Worm (Caenorhabditis elegans): ENCODE results near the gene dpy-31.

Gene dpy-31

DNA sequence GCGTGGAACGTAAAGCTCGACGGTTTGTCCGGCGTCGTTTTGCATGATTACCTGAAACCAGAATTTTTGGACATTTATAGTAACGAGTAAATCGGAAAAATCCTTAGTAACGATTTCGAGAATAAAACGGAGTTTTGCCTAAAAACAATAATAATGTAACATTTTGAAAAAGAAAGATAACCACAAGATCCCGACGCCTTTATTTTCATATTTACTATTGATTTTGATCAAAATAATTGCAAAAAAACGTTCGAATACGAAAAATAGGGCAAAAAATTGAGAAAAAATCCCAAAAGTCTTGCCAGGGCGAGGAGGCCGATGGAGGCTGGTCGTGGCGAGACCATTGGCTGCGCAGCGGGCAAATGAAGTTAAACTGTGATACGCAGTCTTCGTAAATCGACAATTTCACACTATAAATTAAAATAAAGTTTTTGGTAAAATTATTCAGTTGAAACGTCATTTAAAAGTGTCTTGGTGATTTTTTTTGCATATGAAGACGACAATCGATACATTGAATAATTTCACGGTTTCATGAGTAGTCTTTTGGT, 12.4 kb upstream of the dpy-31 start, which contains the start of gene rps-21 (continued):
- TF ChIP-seq F52B5.7 (tag; optimal IDR thresholded peaks at IDR 0.05) (no peak), T07F8.4 (tag; optimal IDR thresholded peaks at IDR 0.05) (no peak), F23B12.7 (tag; optimal IDR thresholded peaks at IDR 0.05; ENCODE audit: insufficient read depth) (peak; percentile 88), hmg-1.2 (GFP tag; IDR thresholded peaks at IDR 0.05) (peak; percentile 89), rcor-1 (GFP tag; IDR thresholded peaks at IDR 0.05) (no peak), mel-28 (tag; optimal IDR thresholded peaks at IDR 0.05; ENCODE audit: borderline replicate concordance) (no peak), gei-17 (GFP tag; optimal IDR thresholded peaks at IDR 0.05) (no peak), nfyb-1 (GFP tag; IDR thresholded peaks at IDR 0.05) (peak; percentile 30; the same call in 1 of the 2 replicates), K12H6.12 (tag; optimal IDR thresholded peaks at IDR 0.05) (peak; percentile 21), F37B4.10 (GFP tag; IDR thresholded peaks at IDR 0.05) (no peak), cebp-1 (GFP tag; IDR thresholded peaks at IDR 0.05) (0 out of 2 replicates have a peak, but pooled peaks have one; percentile 10), cebp-1 (tag; optimal IDR thresholded peaks at IDR 0.05) (peak; percentile 42), B0035.1 (tag; optimal IDR thresholded peaks at IDR 0.05) (no peak), D2030.7 (GFP tag; IDR thresholded peaks at IDR 0.05) (0 out of 2 replicates have a peak, but pooled peaks have one; percentile 25), ceh-58 (GFP tag; IDR thresholded peaks at IDR 0.05) (no peak), nfya-1 (tag; optimal IDR thresholded peaks at IDR 0.05; ENCODE audit: borderline replicate concordance, insufficient read depth) (no peak), him-1 (tag; optimal IDR thresholded peaks at IDR 0.05) (no peak), T26A5.8 (tag; optimal IDR thresholded peaks at IDR 0.05) (no peak), ekl-4 (GFP tag; IDR thresholded peaks at IDR 0.05) (0 out of 2 replicates have a peak, but pooled peaks have one; percentile 23), akir-1 (GFP tag; optimal IDR thresholded peaks at IDR 0.05) (no peak), mes-4 (tag; optimal IDR thresholded peaks at IDR 0.05) (no peak), pbrm-1 (GFP tag; IDR thresholded peaks at IDR 0.05) (peak; percentile 77), snpc-3.4 (tag; optimal IDR thresholded peaks at IDR 0.05) (peak; percentile 47), tbp1 (GFP tag; optimal IDR thresholded peaks at IDR 0.05) (peak; percentile 47), egrh-3 (GFP tag; IDR thresholded peaks at IDR 0.05) (no peak), F10E7.11 (tag; optimal IDR thresholded peaks at IDR 0.05) (no peak), tlf-1 (GFP tag; optimal IDR thresholded peaks at IDR 0.05) (no peak), aptf-2 (GFP tag; conservative IDR thresholded peaks at IDR 0.05) (no peak), madf-3 (GFP tag; IDR thresholded peaks at IDR 0.05) (0 out of 2 replicates have a peak, but pooled peaks have one; percentile 16), F49E8.2 (tag; optimal IDR thresholded peaks at IDR 0.05; ENCODE audit: insufficient read depth) (no peak), lsl-1 (GFP tag; optimal IDR thresholded peaks at IDR 0.05) (peak; percentile 21), ztf-3 (GFP tag; optimal IDR thresholded peaks at IDR 0.05) (no peak), aptf-3 (GFP tag; IDR thresholded peaks at IDR 0.05) (no peak), ceh-100 (GFP tag; IDR thresholded peaks at IDR 0.05) (peak; percentile 46; the same call in 1 of the 2 replicates), dpl-1 (GFP tag; optimal IDR thresholded peaks at IDR 0.05) (peak; percentile 51), zim-3 (tag; optimal IDR thresholded peaks at IDR 0.05) (no peak), ceh-40 (GFP tag; IDR thresholded peaks at IDR 0.05) (no peak), F55B11.4 (tag; optimal IDR thresholded peaks at IDR 0.05; ENCODE audit: borderline replicate concordance, insufficient read depth) (no peak), F39B2.1 (GFP tag; IDR thresholded peaks at IDR 0.05) (no peak), let-607 (tag; optimal IDR thresholded peaks at IDR 0.05) (no peak), attf-5 (GFP tag; optimal IDR thresholded peaks at IDR 0.05) (peak; percentile 62), hlh-26 (GFP tag; conservative IDR thresholded peaks at IDR 0.05) (no peak), let-526 (GFP tag; IDR thresholded peaks at IDR 0.05) (no peak), athp-1 (tag; optimal IDR thresholded peaks at IDR 0.05) (no peak), ceh-91 (GFP tag; IDR thresholded peaks at IDR 0.05) (peak; percentile 21; the same call in 1 of the 2 replicates), lin-26 (GFP tag; IDR thresholded peaks at IDR 0.05) (no peak), hrde-1 (tag; optimal IDR thresholded peaks at IDR 0.05; ENCODE audit: borderline replicate concordance) (no peak)
